Worm (Caenorhabditis elegans) whole organism, L2 larva: ENCODE results near the gene ZK370.4.

Experiments used
- nhr-10 ChIP-seq: sonication (generic microtip); optimal IDR thresholded peaks from 2 replicates; lab custom pipeline; 2017; ENCODE audit warnings: missing biosample characterization, missing genetic modification characterization
- nhr-21 ChIP-seq: fragments of 150-350 bp; optimal IDR thresholded peaks from 2 replicates; lab custom pipeline; 2014; ENCODE audit warnings: missing biosample characterization, missing genetic modification characterization
- nhr-237 ChIP-seq: fragments of 150-350 bp; optimal IDR thresholded peaks from 2 replicates; lab custom pipeline; 2014; ENCODE audit warnings: missing biosample characterization, missing genetic modification characterization
- nhr-77 ChIP-seq: fragments of 150-350 bp; optimal IDR thresholded peaks from 2 replicates; lab custom pipeline; 2014; ENCODE audit warnings: missing biosample characterization, missing genetic modification characterization
- skn-1 ChIP-seq: sonication (generic microtip); optimal IDR thresholded peaks from 2 replicates; lab custom pipeline; 2017; ENCODE audit warnings: missing biosample characterization, missing genetic modification characterization
- snpc-4 ChIP-seq: fragments of 150-350 bp; optimal IDR thresholded peaks from 2 replicates; lab custom pipeline; 2014; ENCODE audit warnings: missing biosample characterization, missing genetic modification characterization
- unc-39 ChIP-seq: fragments of 150-350 bp; optimal IDR thresholded peaks from 2 replicates; lab custom pipeline; 2014; ENCODE audit warnings: missing biosample characterization, missing genetic modification characterization
- ztf-4 ChIP-seq: fragments of 150-350 bp; optimal IDR thresholded peaks from 2 replicates; lab custom pipeline; 2014; ENCODE audit warnings: missing biosample characterization, missing genetic modification characterization

ce11 chrIII:8689143-8689542, 42.1 kb downstream of the ZK370.4 start:
- TF ChIP-seq nhr-77 (tag; lab: Kevin White, UChicago): no peak
- no peak for TF ChIP-seq unc-39 (tag; lab: Kevin White, UChicago)
- TF ChIP-seq ztf-4 (tag; lab: Kevin White, UChicago): no peak
- no peak for TF ChIP-seq nhr-21
- TF ChIP-seq nhr-237 (tag; lab: Kevin White, UChicago): no peak
- no peak for TF ChIP-seq snpc-4 (tag; lab: Kevin White, UChicago)
- TF ChIP-seq skn-1: no peak
- TF ChIP-seq nhr-10: no peak
